Fruit fly (Drosophila melanogaster) whole organism, prepupa: Measurements from ENCODE around the gene CG18662.

Experiments used
- Hr39 ChIP-seq: fragments of 200-800 bp; sonication (Bioruptor generic); optimal IDR thresholded peaks from 2 replicates; lab custom pipeline; 2016; ENCODE audit warnings: missing biosample characterization, missing genetic modification characterization
- cyc ChIP-seq: fragments of 200-800 bp; sonication (Bioruptor generic); optimal IDR thresholded peaks from 3 replicates; lab custom pipeline; 2016; ENCODE audit warnings: missing biosample characterization, missing genetic modification characterization
- fkh ChIP-seq: fragments of 200-800 bp; sonication (Bioruptor generic); optimal IDR thresholded peaks from 3 replicates; lab custom pipeline; 2017; ENCODE audit warnings: missing biosample characterization, mild to moderate bottlenecking, missing genetic modification characterization, moderate library complexity
- salr ChIP-seq, 2 experiments: fragments of 200-800 bp; sonication (Bioruptor generic); optimal IDR thresholded peaks; 3 replicates each; lab custom pipeline; 2016 to 2018; ENCODE audit warnings: missing biosample characterization in 2 of 2, missing genetic modification characterization in 2 of 2, mild to moderate bottlenecking in 1 of 2

DNA sequence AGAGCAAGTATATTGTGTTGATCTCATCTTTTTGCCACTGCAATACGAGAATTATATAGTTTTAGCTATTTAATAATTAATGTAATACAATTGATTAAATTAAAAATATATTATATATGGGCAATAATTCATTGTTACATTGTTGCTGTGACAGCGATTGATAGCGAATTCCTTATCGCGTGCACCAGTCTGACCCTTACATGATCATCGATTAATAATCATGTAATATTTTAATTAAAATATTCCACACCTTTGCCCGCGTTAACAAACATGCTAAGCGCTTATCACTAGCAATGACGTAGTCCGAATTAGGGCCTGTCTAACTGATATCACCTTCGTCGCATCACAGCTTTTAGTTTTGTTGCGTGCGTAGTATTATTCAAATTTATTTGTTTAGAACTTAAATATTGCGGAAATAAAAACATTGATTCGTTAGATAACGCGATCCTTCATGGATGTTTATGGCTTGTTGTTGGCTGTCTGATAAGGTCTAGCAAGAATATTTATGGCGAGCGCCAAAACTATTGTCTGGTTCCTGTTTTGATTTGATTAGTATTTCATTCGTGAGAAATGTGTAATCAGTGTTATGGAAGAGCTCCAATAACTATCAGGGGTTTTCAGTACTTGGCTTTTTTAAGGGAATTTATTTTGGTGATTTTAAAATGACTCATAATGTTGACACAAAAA is 6.9 kb downstream of the CG18662 start:
- TF ChIP-seq fkh (GFP tag; lab: Kevin White, UChicago) (no peak), cyc (no peak), salr (GFP tag; optimal IDR thresholded peaks at IDR 0.05; lab: Kevin White, UChicago) (no peak), Hr39 (no peak)
